Fruit fly (Drosophila melanogaster) whole organism, prepupa: Measurements from ENCODE around the gene CG14506.

Experiments used
- Blimp-1 ChIP-seq: fragments of 200-800 bp; sonication (Bioruptor generic); optimal IDR thresholded peaks from 3 replicates; lab custom pipeline; 2017; ENCODE audit warnings: missing biosample characterization, missing genetic modification characterization, mild to moderate bottlenecking, moderate library complexity, missing genetic modification reagents
- CG10631 ChIP-seq: fragments of 200-800 bp; sonication (Bioruptor generic); optimal IDR thresholded peaks from 2 replicates; lab custom pipeline; 2016; ENCODE audit warnings: missing biosample characterization, missing genetic modification characterization
- CG10669 ChIP-seq: fragments of 200-800 bp; sonication (Bioruptor generic); optimal IDR thresholded peaks from 3 replicates; lab custom pipeline; 2018; ENCODE audit warnings: missing biosample characterization, mild to moderate bottlenecking, missing genetic modification characterization, moderate library complexity
- CG11294 ChIP-seq: fragments of 200-800 bp; sonication (Bioruptor generic); IDR thresholded peaks from 2 replicates; pipeline ENCODE4 v1.3.6; 2022; ENCODE audit warnings: missing biosample characterization, missing genetic modification characterization
- CG11762 ChIP-seq: fragments of 200-800 bp; sonication (Bioruptor generic); optimal IDR thresholded peaks from 3 replicates; lab custom pipeline; 2016; ENCODE audit warnings: missing biosample characterization, missing genetic modification characterization; ENCODE audit not compliant: insufficient read depth
- CG11902 ChIP-seq: fragments of 200-800 bp; sonication (Bioruptor generic); optimal IDR thresholded peaks from 3 replicates; lab custom pipeline; 2016; ENCODE audit warnings: missing biosample characterization, missing genetic modification characterization
- CG15336 ChIP-seq: fragments of 200-800 bp; sonication (Bioruptor generic); IDR thresholded peaks from 2 replicates; pipeline ENCODE4 v1.3.6; 2022; ENCODE audit warnings: missing biosample characterization, missing genetic modification characterization
- CG1621 ChIP-seq: fragments of 200-800 bp; sonication (Bioruptor generic); optimal IDR thresholded peaks from 3 replicates; lab custom pipeline; 2018; ENCODE audit warnings: missing biosample characterization, mild to moderate bottlenecking, missing genetic modification characterization
- CG16779 ChIP-seq: fragments of 200-800 bp; sonication (Bioruptor generic); optimal IDR thresholded peaks from 3 replicates; lab custom pipeline; 2017; ENCODE audit warnings: missing biosample characterization, mild to moderate bottlenecking, missing genetic modification characterization
- CG3032 ChIP-seq: fragments of 200-800 bp; optimal IDR thresholded peaks from 2 replicates; lab custom pipeline; 2019; ENCODE audit warnings: missing biosample characterization, mild to moderate bottlenecking, missing genetic modification characterization, moderate library complexity
- CG31627 ChIP-seq: fragments of 200-800 bp; sonication (Bioruptor generic); optimal IDR thresholded peaks from 3 replicates; lab custom pipeline; 2016; ENCODE audit warnings: missing biosample characterization, missing genetic modification characterization
- CG32006 ChIP-seq: fragments of 200-800 bp; sonication (Bioruptor generic); optimal IDR thresholded peaks from 3 replicates; lab custom pipeline; 2017; ENCODE audit warnings: missing biosample characterization, mild to moderate bottlenecking, missing genetic modification characterization
- CG34406 ChIP-seq: fragments of 200-800 bp; sonication (Bioruptor generic); optimal IDR thresholded peaks from 3 replicates; lab custom pipeline; 2016; ENCODE audit warnings: missing biosample characterization, missing genetic modification characterization
- CG3919 ChIP-seq: fragments of 200-800 bp; sonication (Bioruptor generic); optimal IDR thresholded peaks from 3 replicates; lab custom pipeline; 2016; ENCODE audit warnings: missing biosample characterization, missing genetic modification characterization
- CG4318 ChIP-seq: fragments of 200-800 bp; sonication (Bioruptor generic); optimal IDR thresholded peaks from 3 replicates; lab custom pipeline; 2017; ENCODE audit warnings: missing biosample characterization, mild to moderate bottlenecking, missing genetic modification characterization
- CG6163 ChIP-seq: fragments of 200-800 bp; sonication (Bioruptor generic); IDR thresholded peaks from 3 replicates; pipeline ENCODE4 v1.3.6; 2022; ENCODE audit warnings: missing biosample characterization, missing genetic modification characterization
- CG6276 ChIP-seq: fragments of 200-800 bp; sonication (Bioruptor generic); optimal IDR thresholded peaks from 2 replicates; lab custom pipeline; 2017; ENCODE audit warnings: missing biosample characterization, mild to moderate bottlenecking, missing genetic modification characterization
- CG6792 ChIP-seq: fragments of 200-800 bp; sonication (Bioruptor generic); optimal IDR thresholded peaks from 3 replicates; lab custom pipeline; 2016; ENCODE audit warnings: missing biosample characterization, missing genetic modification characterization
- CG6854 ChIP-seq: fragments of 200-800 bp; sonication (Bioruptor generic); optimal IDR thresholded peaks from 2 replicates; lab custom pipeline; 2017; ENCODE audit warnings: missing biosample characterization, mild to moderate bottlenecking, missing genetic modification characterization
- CG7368 ChIP-seq: fragments of 200-800 bp; sonication (Bioruptor generic); optimal IDR thresholded peaks from 3 replicates; lab custom pipeline; 2016; ENCODE audit warnings: missing biosample characterization, missing genetic modification characterization
- CG8319 ChIP-seq: fragments of 200-800 bp; sonication (Bioruptor generic); optimal IDR thresholded peaks from 3 replicates; lab custom pipeline; 2016; ENCODE audit warnings: missing biosample characterization, missing genetic modification characterization
- CG9139 ChIP-seq: fragments of 200-800 bp; sonication (Bioruptor generic); optimal IDR thresholded peaks from 3 replicates; lab custom pipeline; 2017; ENCODE audit warnings: missing biosample characterization, mild to moderate bottlenecking, missing genetic modification characterization
- Eip75B ChIP-seq: fragments of 200-800 bp; sonication (Bioruptor generic); optimal IDR thresholded peaks from 3 replicates; lab custom pipeline; 2016; ENCODE audit warnings: missing biosample characterization, missing genetic modification characterization
- Eip78C ChIP-seq: fragments of 200-800 bp; sonication (Bioruptor generic); peaks from one replicate; lab custom pipeline; 2016; ENCODE audit warnings: missing biosample characterization, missing genetic modification characterization
- Ets21C ChIP-seq: fragments of 200-800 bp; sonication (Bioruptor generic); optimal IDR thresholded peaks from 3 replicates; lab custom pipeline; 2016; ENCODE audit warnings: missing biosample characterization, missing genetic modification characterization
- Ets96B ChIP-seq: fragments of 200-800 bp; optimal IDR thresholded peaks from 2 replicates; lab custom pipeline; 2019; ENCODE audit warnings: missing biosample characterization, mild to moderate bottlenecking, missing genetic modification characterization, moderate library complexity
- Gug ChIP-seq: fragments of 200-800 bp; sonication (Bioruptor generic); IDR thresholded peaks from 2 replicates; pipeline ENCODE4 v1.3.6; 2022; ENCODE audit warnings: missing biosample characterization, missing genetic modification characterization
- Hr38 ChIP-seq: sonication (Bioruptor generic); optimal IDR thresholded peaks from 2 replicates; lab custom pipeline; 2016; ENCODE audit warnings: missing biosample characterization, missing genetic modification characterization
- Hr4 ChIP-seq: fragments of 200-800 bp; sonication (Bioruptor generic); optimal IDR thresholded peaks from 3 replicates; lab custom pipeline; 2016; ENCODE audit warnings: missing biosample characterization, missing genetic modification characterization
- Met ChIP-seq: fragments of 200-800 bp; sonication (Bioruptor generic); optimal IDR thresholded peaks from 3 replicates; lab custom pipeline; 2016; ENCODE audit warnings: missing biosample characterization, missing genetic modification characterization
- OdsH ChIP-seq: fragments of 200-800 bp; sonication (Bioruptor generic); optimal IDR thresholded peaks from 3 replicates; lab custom pipeline; 2016; ENCODE audit warnings: missing biosample characterization, missing genetic modification characterization
- Smox ChIP-seq: fragments of 200-800 bp; sonication (Bioruptor generic); optimal IDR thresholded peaks from 3 replicates; lab custom pipeline; 2016; ENCODE audit warnings: missing biosample characterization, missing genetic modification characterization
- Sox102F ChIP-seq: fragments of 200-800 bp; sonication (Bioruptor generic); optimal IDR thresholded peaks from 2 replicates; lab custom pipeline; 2016; ENCODE audit warnings: missing biosample characterization, mild to moderate bottlenecking, missing genetic modification characterization
- Sox14 ChIP-seq: fragments of 200-800 bp; sonication (Bioruptor generic); optimal IDR thresholded peaks from 3 replicates; lab custom pipeline; 2016; ENCODE audit warnings: missing biosample characterization, missing genetic modification characterization
- achi ChIP-seq: fragments of 200-800 bp; sonication (Bioruptor generic); optimal IDR thresholded peaks from 3 replicates; lab custom pipeline; 2016; ENCODE audit warnings: missing biosample characterization, missing genetic modification characterization
- acj6 ChIP-seq: fragments of 200-800 bp; sonication (Bioruptor generic); optimal IDR thresholded peaks from 3 replicates; lab custom pipeline; 2016; ENCODE audit warnings: missing biosample characterization, missing genetic modification characterization
- cyc ChIP-seq: fragments of 200-800 bp; sonication (Bioruptor generic); optimal IDR thresholded peaks from 3 replicates; lab custom pipeline; 2016; ENCODE audit warnings: missing biosample characterization, missing genetic modification characterization
- dac ChIP-seq: fragments of 200-800 bp; sonication (Bioruptor generic); optimal IDR thresholded peaks from 2 replicates; lab custom pipeline; 2017; ENCODE audit warnings: missing biosample characterization, mild to moderate bottlenecking, missing genetic modification characterization
- dsx ChIP-seq: fragments of 200-800 bp; optimal IDR thresholded peaks from 3 replicates; lab custom pipeline; 2019; ENCODE audit warnings: missing biosample characterization, mild to moderate bottlenecking, missing genetic modification characterization, moderate library complexity; ENCODE audit not compliant: poor library complexity, severe bottlenecking
- eg ChIP-seq: fragments of 200-800 bp; sonication (Bioruptor generic); IDR thresholded peaks from 3 replicates; pipeline ENCODE4 v1.3.6; 2022; ENCODE audit warnings: missing biosample characterization, missing genetic modification characterization
- esn ChIP-seq: fragments of 200-800 bp; sonication (Bioruptor generic); optimal IDR thresholded peaks from 2 replicates; lab custom pipeline; 2016; ENCODE audit warnings: missing biosample characterization, mild to moderate bottlenecking, missing genetic modification characterization, moderate library complexity
- fd59A ChIP-seq: fragments of 200-800 bp; sonication (Bioruptor generic); optimal IDR thresholded peaks from 2 replicates; lab custom pipeline; 2017; ENCODE audit warnings: missing biosample characterization, mild to moderate bottlenecking, missing genetic modification characterization, missing genetic modification reagents
- fd85E ChIP-seq: fragments of 200-800 bp; sonication (Bioruptor generic); optimal IDR thresholded peaks from 3 replicates; lab custom pipeline; 2016; ENCODE audit warnings: missing biosample characterization, missing genetic modification characterization
- fkh ChIP-seq: fragments of 200-800 bp; sonication (Bioruptor generic); optimal IDR thresholded peaks from 3 replicates; lab custom pipeline; 2017; ENCODE audit warnings: missing biosample characterization, mild to moderate bottlenecking, missing genetic modification characterization, moderate library complexity
- lz ChIP-seq: fragments of 200-800 bp; sonication (Bioruptor generic); optimal IDR thresholded peaks from 3 replicates; lab custom pipeline; 2016; ENCODE audit warnings: missing biosample characterization, missing genetic modification characterization
- net ChIP-seq: fragments of 200-800 bp; sonication (Bioruptor generic); optimal IDR thresholded peaks from 3 replicates; lab custom pipeline; 2016; ENCODE audit warnings: missing biosample characterization, missing genetic modification characterization
- pdm3 ChIP-seq: fragments of 200-800 bp; sonication (Bioruptor generic); optimal IDR thresholded peaks from 3 replicates; lab custom pipeline; 2016; ENCODE audit warnings: missing biosample characterization, missing genetic modification characterization
- salr ChIP-seq, 2 experiments: fragments of 200-800 bp; sonication (Bioruptor generic); optimal IDR thresholded peaks; 3 replicates each; lab custom pipeline; 2016 to 2018; ENCODE audit warnings: missing biosample characterization in 2 of 2, missing genetic modification characterization in 2 of 2, mild to moderate bottlenecking in 1 of 2
- spab ChIP-seq: fragments of 200-800 bp; sonication (Bioruptor generic); optimal IDR thresholded peaks from 2 replicates; lab custom pipeline; 2017; ENCODE audit warnings: missing biosample characterization, mild to moderate bottlenecking, missing genetic modification characterization, missing genetic modification reagents
- ss ChIP-seq, 2 experiments: fragments of 200-800 bp; sonication (Bioruptor generic); optimal IDR thresholded peaks; 2 replicates in 1 of 2; 3 replicates in 1 of 2; lab custom pipeline; 2017 to 2018; ENCODE audit warnings: mild to moderate bottlenecking in 2 of 2, missing biosample characterization in 2 of 2, missing genetic modification characterization in 2 of 2, moderate library complexity in 1 of 2
- svp ChIP-seq: fragments of 200-800 bp; sonication (Bioruptor generic); peaks from one replicate; lab custom pipeline; 2016; ENCODE audit warnings: missing biosample characterization, missing genetic modification characterization
- topi ChIP-seq: fragments of 200-800 bp; sonication (Bioruptor generic); optimal IDR thresholded peaks from 3 replicates; lab custom pipeline; 2016; ENCODE audit warnings: missing biosample characterization, missing genetic modification characterization

The CG14506 gene

dm6 chr3R:29277748-29278147 lies 19.2 kb downstream of the CG14506 start:
- TF ChIP-seq CG1621 (tag; lab: Kevin White, UChicago) (peak; percentile 70), dac (GFP tag; lab: Kevin White, UChicago) (no peak), acj6 (GFP tag; lab: Kevin White, UChicago) (peak; percentile 77), CG6792 (GFP tag; lab: Kevin White, UChicago) (peak; percentile 62), pdm3 (GFP tag; lab: Kevin White, UChicago) (peak; percentile 73), Eip75B (GFP tag; lab: Kevin White, UChicago) (peak; percentile 76), CG11762 (GFP tag; lab: Kevin White, UChicago) (peak; percentile 39), fd59A (GFP tag; lab: Kevin White, UChicago) (peak; percentile 74), CG16779 (tag; lab: Kevin White, UChicago) (peak; percentile 29), fd85E (GFP tag; lab: Kevin White, UChicago) (no peak), spab (GFP tag; lab: Kevin White, UChicago) (peak; percentile 59), CG10669 (GFP tag; lab: Kevin White, UChicago) (peak; percentile 84), dsx (GFP tag; lab: Kevin White, UChicago) (peak; percentile 72), Smox (GFP tag; lab: Kevin White, UChicago) (peak; percentile 67), achi (GFP tag; lab: Kevin White, UChicago) (peak; percentile 71), Ets21C (GFP tag; lab: Kevin White, UChicago) (peak; percentile 9), Eip78C (GFP tag; lab: Kevin White, UChicago) (peak; percentile 90), CG4318 (GFP tag; lab: Kevin White, UChicago) (peak; percentile 36), Met (peak; percentile 71), CG11902 (GFP tag; lab: Kevin White, UChicago) (peak; percentile 47), CG31627 (GFP tag; lab: Kevin White, UChicago) (peak; percentile 49), topi (peak; percentile 67), ss (GFP tag; optimal IDR thresholded peaks at IDR 0.05; lab: Kevin White, UChicago) (peak; percentile 42 to 64), CG6854 (no peak), CG11294 (GFP tag; lab: Robert Waterston, UW) (no peak), CG8319 (GFP tag; lab: Kevin White, UChicago) (no peak), CG10631 (GFP tag; lab: Kevin White, UChicago) (peak; percentile 86), eg (GFP tag; lab: Robert Waterston, UW) (peak; percentile 55; the same call in 1 of the 3 replicates), CG6163 (GFP tag; lab: Robert Waterston, UW) (peak; percentile 75), esn (GFP tag; lab: Kevin White, UChicago) (peak; percentile 74), CG34406 (peak; percentile 65), salr (GFP tag; optimal IDR thresholded peaks at IDR 0.05; lab: Kevin White, UChicago) (peak; percentile 56 to 60), CG3032 (tag; lab: Kevin White, UChicago) (peak; percentile 83), CG7368 (GFP tag; lab: Kevin White, UChicago) (peak; percentile 48), Hr38 (GFP tag; lab: Kevin White, UChicago) (no peak), net (peak; percentile 53), CG15336 (GFP tag; lab: Robert Waterston, UW) (peak; percentile 65), CG6276 (GFP tag; lab: Kevin White, UChicago) (peak; percentile 41), CG3919 (GFP tag; lab: Kevin White, UChicago) (peak; percentile 71), cyc (GFP tag; lab: Kevin White, UChicago) (peak; percentile 67), CG32006 (GFP tag; lab: Kevin White, UChicago) (peak; percentile 68), Ets96B (tag; lab: Kevin White, UChicago) (peak; percentile 91), OdsH (GFP tag; lab: Kevin White, UChicago) (peak; percentile 65), CG9139 (no peak), Sox14 (GFP tag; lab: Kevin White, UChicago) (peak; percentile 62), svp (GFP tag; lab: Kevin White, UChicago) (peak; percentile 90), Blimp-1 (GFP tag; lab: Kevin White, UChicago) (no peak), Hr4 (GFP tag; lab: Kevin White, UChicago) (peak; percentile 53), Sox102F (GFP tag; lab: Kevin White, UChicago) (peak; percentile 64), fkh (GFP tag; lab: Kevin White, UChicago) (no peak), lz (GFP tag; lab: Kevin White, UChicago) (peak; percentile 52), Gug (GFP tag; lab: Robert Waterston, UW) (peak; percentile 37)
